Fruit fly (Drosophila melanogaster): ENCODE results near the gene p.

p gene

DNA sequence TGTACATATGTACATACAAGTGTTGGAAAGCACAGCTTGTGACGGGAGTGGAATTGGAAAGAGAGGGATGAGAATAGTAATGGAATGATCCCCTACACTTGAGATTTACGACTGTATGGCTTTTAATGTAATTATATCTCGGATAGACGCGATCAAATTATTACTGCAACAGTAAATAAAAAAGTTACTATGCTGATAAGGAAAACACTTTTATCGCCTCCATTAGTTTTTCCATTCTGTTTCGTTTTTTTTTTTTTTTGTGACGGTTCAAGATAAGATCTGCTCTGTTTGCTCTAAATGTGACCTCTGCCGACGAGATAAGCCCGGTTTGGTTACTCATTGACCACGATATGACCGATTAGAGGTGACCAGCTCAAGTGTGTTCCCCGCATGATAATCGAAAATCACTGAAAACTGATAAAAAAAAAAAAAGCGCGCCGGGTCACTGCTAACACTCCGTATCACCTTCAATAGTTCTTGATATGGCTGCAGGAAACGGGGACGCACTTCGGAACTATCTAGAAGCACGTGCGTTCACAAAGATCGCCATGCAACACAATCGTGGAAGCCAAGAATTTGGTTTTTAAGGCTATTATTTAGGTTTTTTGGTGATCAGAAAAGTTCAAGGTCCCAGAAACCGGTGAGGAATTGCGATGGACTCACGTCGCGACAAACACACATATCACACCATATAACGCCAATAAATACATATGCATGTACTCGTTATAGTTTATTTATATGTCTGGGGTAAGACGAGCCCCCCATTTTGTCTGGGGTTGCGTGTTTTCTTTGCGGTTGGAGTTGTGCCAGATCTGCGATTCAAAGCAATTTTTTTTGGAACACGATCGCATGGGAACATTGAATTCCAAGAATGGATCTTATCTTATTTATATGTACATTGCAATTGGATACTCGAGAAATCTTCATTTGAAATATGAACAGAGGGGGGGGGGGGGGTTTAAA lies at the start of gene p (continued):
- TF ChIP-seq sc (optimal IDR thresholded peaks at IDR 0.05) (no peak), sc (GFP tag; optimal IDR thresholded peaks at IDR 0.05) (no peak), CG13624 (GFP tag; optimal IDR thresholded peaks at IDR 0.05) (peak; percentile 14), MESR4 (GFP tag; optimal IDR thresholded peaks at IDR 0.05) (no peak), crc (GFP tag; optimal IDR thresholded peaks at IDR 0.05) (peak; percentile 7), en (GFP tag; optimal IDR thresholded peaks at IDR 0.05) (no peak), lab (GFP tag; optimal IDR thresholded peaks at IDR 0.05) (peak; percentile 60), Dll (GFP tag; IDR thresholded peaks at IDR 0.05; ENCODE audit: partially characterized antibody) (0 out of 4 replicates have a peak, but pooled peaks have one; percentile 18), CG1602 (GFP tag; optimal IDR thresholded peaks at IDR 0.05) (no peak), CG17328 (GFP tag; IDR thresholded peaks at IDR 0.05) (0 out of 2 replicates have a peak, but pooled peaks have one; percentile 22), exex (tag; optimal IDR thresholded peaks at IDR 0.05) (peak; percentile 87), CG3847 (GFP tag; IDR thresholded peaks at IDR 0.05) (no peak), CG16813 (GFP tag; IDR thresholded peaks at IDR 0.05; ENCODE audit: partially characterized antibody) (no peak), gro (GFP tag; optimal IDR thresholded peaks at IDR 0.05) (no peak), CG12155 (GFP tag; optimal IDR thresholded peaks at IDR 0.05) (peak; percentile 26), Nf-YA (GFP tag; IDR thresholded peaks at IDR 0.05) (no peak), h (optimal IDR thresholded peaks at IDR 0.05) (no peak), CG34376 (GFP tag; optimal IDR thresholded peaks at IDR 0.05) (peak; percentile 91), pho (GFP tag; optimal IDR thresholded peaks at IDR 0.05) (no peak), pb (GFP tag; optimal IDR thresholded peaks at IDR 0.05) (peak; percentile 13), sima (GFP tag; optimal IDR thresholded peaks at IDR 0.05) (no peak), CG18011 (GFP tag; optimal IDR thresholded peaks at IDR 0.05) (no peak), tll (GFP tag; optimal IDR thresholded peaks at IDR 0.05) (no peak), CG3726 (GFP tag; IDR thresholded peaks at IDR 0.05) (no peak), CG42726 (GFP tag; IDR thresholded peaks at IDR 0.05; ENCODE audit: partially characterized antibody) (no peak), Sin3A (optimal IDR thresholded peaks at IDR 0.05) (no peak), CG3065 (GFP tag; optimal IDR thresholded peaks at IDR 0.05) (no peak), danr (GFP tag; IDR thresholded peaks at IDR 0.05) (no peak), CG7745 (tag; optimal IDR thresholded peaks at IDR 0.05) (no peak), D (optimal IDR thresholded peaks at IDR 0.05) (no peak), D (GFP tag; optimal IDR thresholded peaks at IDR 0.05) (no peak), slbo (GFP tag; IDR thresholded peaks at IDR 0.05) (peak; percentile 56), nom (GFP tag; optimal IDR thresholded peaks at IDR 0.05) (no peak), CG33557 (GFP tag; optimal IDR thresholded peaks at IDR 0.05) (peak; percentile 63), wdn (GFP tag; IDR thresholded peaks at IDR 0.05) (0 out of 2 replicates have a peak, but pooled peaks have one; percentile 21), Xbp1 (GFP tag; optimal IDR thresholded peaks at IDR 0.05) (peak; percentile 38), Dip3 (GFP tag; optimal IDR thresholded peaks at IDR 0.05) (peak; percentile 30), CG14050 (GFP tag; IDR thresholded peaks at IDR 0.05) (no peak), Dek (tag; optimal IDR thresholded peaks at IDR 0.05) (no peak), Stat92E (GFP tag; optimal IDR thresholded peaks at IDR 0.05) (no peak), az2 (GFP tag; optimal IDR thresholded peaks at IDR 0.05) (peak; percentile 26), peb (GFP tag; IDR thresholded peaks at IDR 0.05) (no peak), gcm2 (GFP tag; optimal IDR thresholded peaks at IDR 0.05) (no peak), CG11696 (GFP tag; IDR thresholded peaks at IDR 0.05) (no peak), CHES-1-like (GFP tag; optimal IDR thresholded peaks at IDR 0.05) (peak; percentile 10), knrl (GFP tag; IDR thresholded peaks at IDR 0.05; ENCODE audit: partially characterized antibody) (no peak), Myb (GFP tag; optimal IDR thresholded peaks at IDR 0.05) (peak; percentile 32), CG6854 (GFP tag; optimal IDR thresholded peaks at IDR 0.05) (no peak), ash1 (GFP tag; optimal IDR thresholded peaks at IDR 0.05) (no peak)

Data from whole organism, embryonic.